Worm (Caenorhabditis elegans) whole organism, early embryonic: ENCODE data around the gene exc-1.

ENCODE experiments used
- B0310.2 ChIP-seq: sonication (generic microtip); optimal IDR thresholded peaks from 2 replicates; lab custom pipeline; 2016; ENCODE audit warnings: mild to moderate bottlenecking, missing genetic modification characterization, missing compliant biosample characterization
- F13C5.2 ChIP-seq: sonication (generic microtip); optimal IDR thresholded peaks from 2 replicates; lab custom pipeline; 2017; ENCODE audit warnings: mild to moderate bottlenecking, missing genetic modification characterization, inconsistent platforms, missing compliant biosample characterization
- aly-1 ChIP-seq: sonication (generic microtip); optimal IDR thresholded peaks from 2 replicates; lab custom pipeline; 2016; ENCODE audit warnings: missing genetic modification characterization, missing compliant biosample characterization
- ama-1 ChIP-seq: fragments of 150-350 bp; optimal IDR thresholded peaks from 2 replicates; lab custom pipeline; 2014
- ceh-13 ChIP-seq: fragments of 200-800 bp; sonication (Bioruptor generic); optimal IDR thresholded peaks from 2 replicates; lab custom pipeline; 2018; ENCODE audit warnings: mild to moderate bottlenecking, missing genetic modification characterization, missing compliant biosample characterization
- ceh-36 ChIP-seq: sonication (generic microtip); optimal IDR thresholded peaks from 2 replicates; lab custom pipeline; 2016; ENCODE audit warnings: missing genetic modification characterization, inconsistent platforms, missing compliant biosample characterization
- ets-7 ChIP-seq: sonication (generic microtip); optimal IDR thresholded peaks from 2 replicates; lab custom pipeline; 2016; ENCODE audit warnings: missing genotype, missing genetic modification characterization, missing compliant biosample characterization
- flt-1 ChIP-seq: fragments of 200-800 bp; sonication (Bioruptor generic); IDR thresholded peaks from 2 replicates; pipeline ENCODE4 v1.3.6; 2022; ENCODE audit warnings: missing genetic modification characterization, missing compliant biosample characterization
- hmbx-1 ChIP-seq: sonication (generic microtip); optimal IDR thresholded peaks from 2 replicates; lab custom pipeline; 2016; ENCODE audit warnings: mild to moderate bottlenecking, missing genetic modification characterization, missing compliant biosample characterization
- hmg-4 ChIP-seq: fragments of 200-800 bp; sonication (Bioruptor generic); optimal IDR thresholded peaks from 2 replicates; lab custom pipeline; 2018; ENCODE audit warnings: mild to moderate bottlenecking, missing genetic modification characterization, missing compliant biosample characterization
- hnd-1 ChIP-seq: sonication (generic microtip); optimal IDR thresholded peaks from 2 replicates; lab custom pipeline; 2016; ENCODE audit warnings: missing genetic modification characterization, missing compliant biosample characterization
- pes-1 ChIP-seq: fragments of 200-800 bp; sonication (Bioruptor generic); IDR thresholded peaks from 2 replicates; pipeline ENCODE4 v1.3.6; 2022; ENCODE audit warnings: missing genetic modification reagents, missing genetic modification characterization, missing compliant biosample characterization
- scrt-1 ChIP-seq: fragments of 200-800 bp; sonication (Bioruptor generic); IDR thresholded peaks from 2 replicates; pipeline ENCODE4 v1.3.6; 2022; ENCODE audit warnings: missing genetic modification characterization, missing compliant biosample characterization
- sea-1 ChIP-seq: fragments of 200-800 bp; sonication (Bioruptor generic); conservative IDR thresholded peaks from 2 replicates; pipeline ENCODE4 v1.3.6; 2022; ENCODE audit warnings: missing genetic modification characterization, missing compliant biosample characterization
- tbx-11 ChIP-seq: fragments of 200-800 bp; sonication (Bioruptor generic); IDR thresholded peaks from 2 replicates; pipeline ENCODE4 v1.3.6; 2022; ENCODE audit warnings: missing genetic modification characterization, missing compliant biosample characterization
- tbx-37 ChIP-seq: fragments of 200-800 bp; sonication (Bioruptor generic); conservative IDR thresholded peaks from 2 replicates; pipeline ENCODE4 v1.3.6; 2022; ENCODE audit warnings: missing genetic modification reagents, missing genetic modification characterization, missing compliant biosample characterization
- tra-4 ChIP-seq: sonication (generic microtip); optimal IDR thresholded peaks from 2 replicates; lab custom pipeline; 2017; ENCODE audit warnings: missing genetic modification characterization, missing compliant biosample characterization

The exc-1 gene

ce11 chrX:15477309-15477708, at the start of gene exc-1:
Gene exc-1 (minus strand): TSS chrX:15477409.
- no peak for TF ChIP-seq hmg-4
- no peak for TF ChIP-seq B0310.2 (tag; lab: Kevin White, UChicago)
- TF ChIP-seq F13C5.2, result no peak
- TF ChIP-seq ceh-36 (tag; lab: Kevin White, UChicago), result no peak
- TF ChIP-seq hmbx-1 (tag; lab: Kevin White, UChicago), result no peak
- TF ChIP-seq scrt-1 (GFP tag; lab: Robert Waterston, UW), result no peak
- TF ChIP-seq sea-1, result no peak
- no peak for TF ChIP-seq pes-1 (GFP tag; lab: Robert Waterston, UW)
- no peak for TF ChIP-seq flt-1 (GFP tag; lab: Robert Waterston, UW)
- no peak for TF ChIP-seq aly-1
- no peak for TF ChIP-seq tbx-37 (GFP tag; lab: Robert Waterston, UW)
- no peak for TF ChIP-seq ama-1 (lab: Kevin White, UChicago)
- no peak for TF ChIP-seq tbx-11
- TF ChIP-seq hnd-1 (tag; lab: Kevin White, UChicago), result no peak
- no peak for TF ChIP-seq tra-4 (tag; lab: Kevin White, UChicago)

ce11 chrX:15515798-15516197, 38.6 kb upstream of the exc-1 start:
- TF ChIP-seq tbx-11 (no peak), pes-1 (GFP tag; lab: Robert Waterston, UW) (0 out of 2 replicates have a peak, but pooled peaks have one; percentile 56)

ce11 chrX:15514547-15514946, 37.3 kb upstream of the exc-1 start:
- no peak for TF ChIP-seq hmg-4
- no peak for TF ChIP-seq flt-1 (GFP tag; lab: Robert Waterston, UW)
- TF ChIP-seq aly-1, result no peak
- TF ChIP-seq ets-7 (tag; lab: Kevin White, UChicago), result no peak
- no peak for TF ChIP-seq ama-1 (lab: Kevin White, UChicago)
- TF ChIP-seq hnd-1 (tag; lab: Kevin White, UChicago), result no peak
- no peak for TF ChIP-seq tbx-11
- TF ChIP-seq B0310.2 (tag; lab: Kevin White, UChicago), result no peak
- no peak for TF ChIP-seq sea-1
- TF ChIP-seq F13C5.2, result no peak
- no peak for TF ChIP-seq ceh-13
- no peak for TF ChIP-seq tbx-37 (GFP tag; lab: Robert Waterston, UW)
- TF ChIP-seq ceh-36 (tag; lab: Kevin White, UChicago), result no peak
- TF ChIP-seq hmbx-1 (tag; lab: Kevin White, UChicago), result no peak

ce11 chrX:15509681-15510080, 32.5 kb upstream of the exc-1 start, which contains the start of gene eat-20:
Gene eat-20 (plus strand): TSS chrX:15510011.
- TF ChIP-seq tra-4 (tag; lab: Kevin White, UChicago) (no peak), pes-1 (GFP tag; lab: Robert Waterston, UW) (no peak)

ce11 chrX:15507830-15508347, 30.7 kb upstream of the exc-1 start, which contains the start of gene zipt-7.2:
Gene zipt-7.2 (minus strand): TSS chrX:15507880.
- TF ChIP-seq hmg-4, result peak; percentile 9
- TF ChIP-seq pes-1 (GFP tag; lab: Robert Waterston, UW), result no peak

ce11 chrX:15504795-15505194, 27.6 kb upstream of the exc-1 start, which contains the start of gene tbh-1:
Gene tbh-1 (minus strand): TSS chrX:15504895.
- no peak for TF ChIP-seq B0310.2 (tag; lab: Kevin White, UChicago)
- TF ChIP-seq F13C5.2, result no peak
- no peak for TF ChIP-seq hnd-1 (tag; lab: Kevin White, UChicago)
- no peak for TF ChIP-seq pes-1 (GFP tag; lab: Robert Waterston, UW)
- no peak for TF ChIP-seq ets-7 (tag; lab: Kevin White, UChicago)
- no peak for TF ChIP-seq tbx-37 (GFP tag; lab: Robert Waterston, UW)
- TF ChIP-seq ama-1 (lab: Kevin White, UChicago), result no peak

ce11 chrX:15502455-15503174, 25.4 kb upstream of the exc-1 start, which contains the start of gene H13N06.7:
Gene H13N06.7 (plus strand): TSS chrX:15503124.
- no peak for TF ChIP-seq sea-1
- no peak for TF ChIP-seq tra-4 (tag; lab: Kevin White, UChicago)
- no peak for TF ChIP-seq flt-1 (GFP tag; lab: Robert Waterston, UW)
- TF ChIP-seq hmbx-1 (tag; lab: Kevin White, UChicago), result no peak
- no peak for TF ChIP-seq hmg-4
- no peak for TF ChIP-seq tbx-37 (GFP tag; lab: Robert Waterston, UW)

- TF ChIP-seq ceh-13 (no peak), tbx-37 (GFP tag; lab: Robert Waterston, UW) (no peak), tbx-11 (no peak), pes-1 (GFP tag; lab: Robert Waterston, UW) (no peak), hmbx-1 (tag; lab: Kevin White, UChicago) (no peak), B0310.2 (tag; lab: Kevin White, UChicago) (no peak)
These were observed 19.9 kb upstream of the exc-1 start, which contains the start of gene suox-1 for ce11 chrX:15496927-15497605. Gene suox-1 (plus strand): TSS chrX:15497555.
